Worm (Caenorhabditis elegans): ENCODE measurements around the gene F22B7.1.

Gene F22B7.1

DNA sequence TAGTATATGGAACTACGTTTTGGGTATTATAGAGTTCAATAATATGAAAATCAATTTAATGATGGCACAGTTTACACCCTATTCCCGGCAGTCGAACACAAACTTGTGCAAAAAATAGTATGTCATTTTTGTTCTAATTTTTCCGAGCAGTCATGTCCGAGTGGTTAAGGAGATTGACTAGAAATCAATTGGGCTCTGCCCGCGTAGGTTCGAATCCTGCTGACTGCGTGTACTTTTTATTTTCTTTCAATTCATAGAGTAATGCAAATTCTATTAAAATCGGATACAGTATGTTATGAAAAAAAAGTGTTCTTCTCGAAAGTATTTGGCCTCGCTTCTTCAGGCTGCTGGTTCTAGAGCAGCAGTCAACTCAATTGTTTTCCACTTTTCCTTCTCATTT lies 19.1 kb upstream of the F22B7.1 start (continued):
- 0 out of 2 replicates have a peak, but pooled peaks have one; percentile 26 for TF ChIP-seq saeg-2 (GFP tag; IDR thresholded peaks at IDR 0.05)
- no peak for TF ChIP-seq F10B5.3 (tag; optimal IDR thresholded peaks at IDR 0.05)
- 0 out of 2 replicates have a peak, but pooled peaks have one; percentile 11 for TF ChIP-seq T26A8.4 (GFP tag; IDR thresholded peaks at IDR 0.05)
- TF ChIP-seq lsy-2 (tag; optimal IDR thresholded peaks at IDR 0.05): no peak
- peak in 1 of 2 experiments; percentile 45 for TF ChIP-seq daf-16 (GFP tag; optimal IDR thresholded peaks at IDR 0.05)
- TF ChIP-seq daf-16 (tag; optimal IDR thresholded peaks at IDR 0.05): peak; percentile 35
- 0 out of 2 replicates have a peak, but pooled peaks have one; percentile 15 for TF ChIP-seq ceh-20 (GFP tag; IDR thresholded peaks at IDR 0.05)
- TF ChIP-seq D1046.2 (GFP tag; IDR thresholded peaks at IDR 0.05): 0 out of 2 replicates have a peak, but pooled peaks have one; percentile 47
- peak; percentile 54 for TF ChIP-seq mes-2 (tag; optimal IDR thresholded peaks at IDR 0.05; ENCODE audit: poor library complexity, severe bottlenecking)
- no peak for TF ChIP-seq ama-1 (optimal IDR thresholded peaks at IDR 0.05)
- no peak for TF ChIP-seq nhr-42 (GFP tag; IDR thresholded peaks at IDR 0.05)
- no peak for TF ChIP-seq pqm-1 (tag; optimal IDR thresholded peaks at IDR 0.05)
- peak; percentile 13 for TF ChIP-seq T20F7.1 (GFP tag; optimal IDR thresholded peaks at IDR 0.05)
- TF ChIP-seq ceh-44 (GFP tag; IDR thresholded peaks at IDR 0.05): 0 out of 2 replicates have a peak, but pooled peaks have one; percentile 39
- no peak for TF ChIP-seq R02D3.7 (tag; optimal IDR thresholded peaks at IDR 0.05)
- TF ChIP-seq gei-8 (GFP tag; optimal IDR thresholded peaks at IDR 0.05): no peak
- TF ChIP-seq attf-4 (tag; optimal IDR thresholded peaks at IDR 0.05): no peak
- peak; percentile 37; the same call in 1 of the 2 replicates for TF ChIP-seq snpc-1.2 (GFP tag; IDR thresholded peaks at IDR 0.05)

DNA sequence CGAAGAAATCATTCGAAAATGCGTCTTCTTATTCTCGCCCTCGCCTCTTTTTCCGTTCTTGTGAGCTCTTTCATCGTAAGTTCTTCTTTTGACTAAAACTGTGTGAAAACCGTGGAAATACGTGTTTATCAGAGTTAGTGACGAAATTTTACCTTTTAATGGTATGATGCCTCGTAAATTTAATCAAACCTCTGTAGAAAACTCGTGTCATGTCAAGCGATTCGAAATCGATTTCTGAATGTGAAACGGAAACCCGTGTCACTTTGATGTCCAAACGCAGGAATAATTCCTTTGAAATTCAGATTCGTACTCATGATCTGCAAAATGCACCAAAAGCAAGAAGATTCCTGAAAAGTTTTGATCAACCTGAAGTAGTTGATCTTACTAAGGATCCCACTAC lies 16.5 kb upstream of the F22B7.1 start, which contains the start of gene F22B7.3:
F22B7.3 (plus strand) TSS at position 301 of the 400 bp plus-strand sequence.
- TF ChIP-seq F26F4.8 (GFP tag; conservative IDR thresholded peaks at IDR 0.05): no peak
- TF ChIP-seq unc-62 (GFP tag; optimal IDR thresholded peaks at IDR 0.05 in 1 of 2): peak in 1 of 2 experiments; percentile 38
- no peak for TF ChIP-seq unc-62 (tag; optimal IDR thresholded peaks at IDR 0.05)

DNA sequence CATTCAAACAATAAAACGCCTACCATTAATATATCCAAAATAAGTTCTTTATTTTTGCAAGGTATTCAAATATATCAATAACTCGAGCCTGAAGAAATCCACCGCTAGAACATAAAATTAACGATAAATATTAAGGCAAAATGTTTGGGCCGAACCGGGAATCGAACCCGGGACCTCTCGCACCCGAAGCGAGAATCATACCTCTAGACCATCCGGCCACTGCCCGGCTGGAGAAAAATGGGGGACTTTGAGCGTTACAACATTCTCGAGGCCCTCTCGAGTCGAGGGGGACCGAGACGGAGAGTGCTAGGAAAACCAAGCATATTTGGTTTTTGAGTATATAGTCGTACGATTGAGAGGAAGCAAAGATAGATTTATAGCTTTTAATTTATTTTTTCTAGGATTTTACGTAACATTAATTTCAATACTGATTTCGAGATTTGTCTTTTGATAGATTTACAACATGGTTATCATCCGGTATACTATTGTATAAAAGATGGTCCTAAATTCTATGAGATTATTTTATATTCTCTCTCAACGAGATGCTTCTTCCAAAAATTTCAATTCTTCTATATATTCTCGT lies 14.8 kb upstream of the F22B7.1 start, which contains the start of gene flp-23:
flp-23 (plus strand) TSS at position 533 of the 583 bp plus-strand sequence.
- no peak for TF ChIP-seq nhr-11 (tag; optimal IDR thresholded peaks at IDR 0.05)
- TF ChIP-seq zag-1 (tag; optimal IDR thresholded peaks at IDR 0.05): no peak
- no peak for TF ChIP-seq ZK546.5 (tag; optimal IDR thresholded peaks at IDR 0.05)
- TF ChIP-seq pqm-1 (tag; optimal IDR thresholded peaks at IDR 0.05): no peak
- no peak for TF ChIP-seq ces-1 (GFP tag; optimal IDR thresholded peaks at IDR 0.05)
- TF ChIP-seq snpc-4 (tag; optimal IDR thresholded peaks at IDR 0.05): no peak
- TF ChIP-seq nhr-28 (tag; optimal IDR thresholded peaks at IDR 0.05): no peak
- peak; percentile 37 for TF ChIP-seq mep-1 (tag; optimal IDR thresholded peaks at IDR 0.05)
- TF ChIP-seq hlh-30 (tag; optimal IDR thresholded peaks at IDR 0.05; ENCODE audit: insufficient read depth): peak; percentile 40
- TF ChIP-seq nhr-102 (tag; optimal IDR thresholded peaks at IDR 0.05): no peak
- no peak for TF ChIP-seq snpc-1.2 (GFP tag; IDR thresholded peaks at IDR 0.05)
- TF ChIP-seq nhr-25 (tag; optimal IDR thresholded peaks at IDR 0.05; ENCODE audit: borderline replicate concordance, insufficient read depth): no peak
- peak; percentile 98 for TF ChIP-seq aha-1 (tag)
- no peak for TF ChIP-seq mdl-1 (tag; optimal IDR thresholded peaks at IDR 0.05)
- TF ChIP-seq Y105C5A.15 (GFP tag; IDR thresholded peaks at IDR 0.05): no peak
- TF ChIP-seq madf-9 (GFP tag; conservative IDR thresholded peaks at IDR 0.05): 0 out of 2 replicates have a peak, but pooled peaks have one; percentile 27
- TF ChIP-seq hif-1 (tag; optimal IDR thresholded peaks at IDR 0.05): no peak
- no peak for TF ChIP-seq madf-5 (GFP tag; IDR thresholded peaks at IDR 0.05)
- no peak for TF ChIP-seq nhr-77 (tag; optimal IDR thresholded peaks at IDR 0.05)
- peak; percentile 72 for TF ChIP-seq lim-7 (GFP tag; IDR thresholded peaks at IDR 0.05)
- peak; percentile 62 for TF ChIP-seq lin-13 (GFP tag; optimal IDR thresholded peaks at IDR 0.05)
- TF ChIP-seq pha-4 (GFP tag; IDR thresholded peaks at IDR 0.05): peak; percentile 52; the same call in 1 of the 2 replicates
- TF ChIP-seq pha-4 (tag; optimal IDR thresholded peaks at IDR 0.05): no peak
- no peak for TF ChIP-seq nhr-41 (GFP tag; IDR thresholded peaks at IDR 0.05)
- peak; percentile 31 for TF ChIP-seq hlh-11 (tag; optimal IDR thresholded peaks at IDR 0.05)
- TF ChIP-seq T26A8.4 (GFP tag; IDR thresholded peaks at IDR 0.05): peak; percentile 12; the same call in 1 of the 2 replicates
- TF ChIP-seq vab-7 (GFP tag; IDR thresholded peaks at IDR 0.05): peak; percentile 67; the same call in 1 of the 2 replicates
- TF ChIP-seq unc-62 (GFP tag; optimal IDR thresholded peaks at IDR 0.05 in 1 of 2): peak in 1 of 2 experiments; percentile 58
- TF ChIP-seq unc-62 (tag; optimal IDR thresholded peaks at IDR 0.05): no peak
- 0 out of 2 replicates have a peak, but pooled peaks have one; percentile 58 for TF ChIP-seq D1046.2 (GFP tag; IDR thresholded peaks at IDR 0.05)
- peak; percentile 73 for TF ChIP-seq mes-2 (tag; optimal IDR thresholded peaks at IDR 0.05; ENCODE audit: poor library complexity, severe bottlenecking)
- no peak for TF ChIP-seq mdt-29 (GFP tag; IDR thresholded peaks at IDR 0.05)

Data from whole organism, L4 larva.